Worm (Caenorhabditis elegans) whole organism, L2 larva: ENCODE data around the gene T05H4.15.

Experiments
- C34F6.9 ChIP-seq: fragments of 150-350 bp; optimal IDR thresholded peaks from 2 replicates; lab custom pipeline; 2014; ENCODE audit warnings: missing biosample characterization, missing genetic modification characterization
- F13H6.1 ChIP-seq: sonication (generic microtip); optimal IDR thresholded peaks from 2 replicates; lab custom pipeline; 2016; ENCODE audit warnings: missing genetic modification characterization, missing compliant biosample characterization
- alr-1 ChIP-seq: fragments of 150-350 bp; optimal IDR thresholded peaks from 2 replicates; lab custom pipeline; 2014; ENCODE audit warnings: missing biosample characterization, missing genetic modification characterization
- aly-2 ChIP-seq: fragments of 150-350 bp; optimal IDR thresholded peaks from 2 replicates; lab custom pipeline; 2014; ENCODE audit warnings: missing biosample characterization, missing genetic modification characterization
- ama-1 ChIP-seq: fragments of 150-350 bp; optimal IDR thresholded peaks from 2 replicates; lab custom pipeline; 2018; ENCODE audit warnings: inconsistent platforms
- blmp-1 ChIP-seq: sonication (generic microtip); optimal IDR thresholded peaks from 2 replicates; lab custom pipeline; 2017; ENCODE audit warnings: missing genetic modification characterization, mild to moderate bottlenecking, missing compliant biosample characterization, antibody characterized with exemption, moderate library complexity; ENCODE audit not compliant: insufficient read depth
- crh-2 ChIP-seq: sonication (generic microtip); optimal IDR thresholded peaks from 2 replicates; lab custom pipeline; 2017; ENCODE audit warnings: missing biosample characterization, missing genetic modification characterization
- dmd-4 ChIP-seq: sonication (generic microtip); optimal IDR thresholded peaks from 2 replicates; lab custom pipeline; 2017; ENCODE audit warnings: missing biosample characterization, missing genetic modification characterization
- egl-27 ChIP-seq: sonication (generic microtip); optimal IDR thresholded peaks from 3 replicates; lab custom pipeline; 2017; ENCODE audit warnings: missing biosample characterization, missing genetic modification reagents, missing genetic modification characterization
- elt-1 ChIP-seq: fragments of 150-350 bp; optimal IDR thresholded peaks from 2 replicates; lab custom pipeline; 2014; ENCODE audit warnings: missing biosample characterization, missing genetic modification characterization
- elt-3 ChIP-seq: sonication (generic microtip); optimal IDR thresholded peaks from 2 replicates; lab custom pipeline; 2017; ENCODE audit warnings: missing biosample characterization, missing genetic modification characterization
- fos-1 ChIP-seq: fragments of 150-350 bp; optimal IDR thresholded peaks from 2 replicates; lab custom pipeline; 2014; ENCODE audit warnings: missing biosample characterization, missing genetic modification characterization
- gmeb-1 ChIP-seq: fragments of 150-350 bp; optimal IDR thresholded peaks from 2 replicates; lab custom pipeline; 2014; ENCODE audit warnings: missing biosample characterization, missing genetic modification characterization
- lin-11 ChIP-seq: fragments of 150-350 bp; sonication (generic microtip); optimal IDR thresholded peaks from 2 replicates; lab custom pipeline; 2014; ENCODE audit warnings: missing biosample characterization, missing genetic modification characterization, inconsistent platforms, mixed read lengths
- lin-13 ChIP-seq: fragments of 150-350 bp; optimal IDR thresholded peaks from 2 replicates; lab custom pipeline; 2014; ENCODE audit warnings: missing biosample characterization, missing genetic modification reagents, missing genetic modification characterization
- lsy-2 ChIP-seq, 2 experiments: fragments of 150-350 bp in 1 of 2; sonication (generic microtip) in 1 of 2; optimal IDR thresholded peaks; 2 replicates each; lab custom pipeline; 2014 to 2017; ENCODE audit warnings: missing biosample characterization in 2 of 2, missing genetic modification characterization in 2 of 2
- mab-5 ChIP-seq: fragments of 150-350 bp; optimal IDR thresholded peaks from 2 replicates; lab custom pipeline; 2014; ENCODE audit warnings: missing biosample characterization, missing genetic modification characterization
- mbf-1 ChIP-seq: sonication (generic microtip); optimal IDR thresholded peaks from 2 replicates; lab custom pipeline; 2017; ENCODE audit warnings: missing biosample characterization, missing genetic modification characterization
- mdl-1 ChIP-seq, 2 experiments: fragments of 150-350 bp in 1 of 2; sonication (generic microtip) in 1 of 2; optimal IDR thresholded peaks; 2 replicates each; lab custom pipeline; 2017; ENCODE audit warnings: missing biosample characterization in 2 of 2, missing genetic modification characterization in 2 of 2
- nhr-10 ChIP-seq: sonication (generic microtip); optimal IDR thresholded peaks from 2 replicates; lab custom pipeline; 2017; ENCODE audit warnings: missing biosample characterization, missing genetic modification characterization
- nhr-12 ChIP-seq: fragments of 150-350 bp; optimal IDR thresholded peaks from 2 replicates; lab custom pipeline; 2014; ENCODE audit warnings: missing biosample characterization, missing genetic modification characterization
- nhr-129 ChIP-seq: fragments of 150-350 bp; optimal IDR thresholded peaks from 2 replicates; lab custom pipeline; 2014; ENCODE audit warnings: missing biosample characterization, missing genetic modification characterization
- nhr-21 ChIP-seq: fragments of 150-350 bp; optimal IDR thresholded peaks from 2 replicates; lab custom pipeline; 2014; ENCODE audit warnings: missing biosample characterization, missing genetic modification characterization
- nhr-237 ChIP-seq: fragments of 150-350 bp; optimal IDR thresholded peaks from 2 replicates; lab custom pipeline; 2014; ENCODE audit warnings: missing biosample characterization, missing genetic modification characterization
- nhr-6 ChIP-seq: fragments of 150-350 bp; optimal IDR thresholded peaks from 2 replicates; lab custom pipeline; 2014; ENCODE audit warnings: missing biosample characterization, missing genetic modification characterization
- nhr-77 ChIP-seq: fragments of 150-350 bp; optimal IDR thresholded peaks from 2 replicates; lab custom pipeline; 2014; ENCODE audit warnings: missing biosample characterization, missing genetic modification characterization
- peb-1 ChIP-seq: fragments of 150-350 bp; optimal IDR thresholded peaks from 2 replicates; lab custom pipeline; 2014; ENCODE audit warnings: missing biosample characterization, missing genetic modification characterization
- skn-1 ChIP-seq: sonication (generic microtip); optimal IDR thresholded peaks from 2 replicates; lab custom pipeline; 2017; ENCODE audit warnings: missing biosample characterization, missing genetic modification characterization
- sma-3 ChIP-seq: sonication (generic microtip); optimal IDR thresholded peaks from 2 replicates; lab custom pipeline; 2016; ENCODE audit warnings: missing genetic modification reagents, missing genetic modification characterization, missing compliant biosample characterization
- sma-9 ChIP-seq, 2 experiments: fragments of 150-350 bp in 1 of 2; sonication (generic microtip) in 1 of 2; optimal IDR thresholded peaks; 2 replicates each; lab custom pipeline; 2014 to 2016; ENCODE audit warnings: missing genetic modification characterization in 2 of 2, mild to moderate bottlenecking in 1 of 2, missing biosample characterization in 1 of 2, missing compliant biosample characterization in 1 of 2, missing genetic modification reagents in 1 of 2, moderate library complexity in 1 of 2
- unc-39 ChIP-seq: fragments of 150-350 bp; optimal IDR thresholded peaks from 2 replicates; lab custom pipeline; 2014; ENCODE audit warnings: missing biosample characterization, missing genetic modification characterization
- unc-55 ChIP-seq: fragments of 150-350 bp; sonication (generic microtip); optimal IDR thresholded peaks from 3 replicates; lab custom pipeline; 2014; ENCODE audit warnings: missing biosample characterization, missing genetic modification reagents, missing genetic modification characterization
- unc-62 ChIP-seq: fragments of 150-350 bp; optimal IDR thresholded peaks from 2 replicates; lab custom pipeline; 2014; ENCODE audit warnings: missing biosample characterization, missing genetic modification reagents, missing genetic modification characterization
- ztf-1 ChIP-seq: fragments of 200-800 bp; sonication (Bioruptor generic); conservative IDR thresholded peaks from 2 replicates; pipeline ENCODE4 v1.3.6; 2022; ENCODE audit warnings: missing genetic modification characterization, missing compliant biosample characterization
- ztf-4 ChIP-seq: fragments of 150-350 bp; optimal IDR thresholded peaks from 2 replicates; lab custom pipeline; 2014; ENCODE audit warnings: missing biosample characterization, missing genetic modification characterization

Gene T05H4.15

ce11 chrV:6441613-6442012, at the start of gene T05H4.15:
Gene T05H4.15, minus strand, starts transcription at chrV:6441713.
- no peak for TF ChIP-seq nhr-6 (tag; lab: Kevin White, UChicago)
- no peak for TF ChIP-seq unc-62 (GFP tag; lab: Kevin White, UChicago)
- TF ChIP-seq sma-9 (GFP tag; optimal IDR thresholded peaks at IDR 0.05; lab: Kevin White, UChicago), result no peak
- no peak for TF ChIP-seq sma-9 (tag; optimal IDR thresholded peaks at IDR 0.05; lab: Kevin White, UChicago)
- no peak for TF ChIP-seq nhr-21
- no peak for TF ChIP-seq skn-1 (tag; lab: Kevin White, UChicago)
- no peak for TF ChIP-seq nhr-10 (tag; lab: Kevin White, UChicago)
- no peak for TF ChIP-seq crh-2 (tag; lab: Kevin White, UChicago)
- no peak for TF ChIP-seq aly-2 (tag; lab: Kevin White, UChicago)
- TF ChIP-seq C34F6.9 (tag; lab: Kevin White, UChicago), result no peak
- TF ChIP-seq unc-55 (GFP tag; lab: Kevin White, UChicago), result no peak
- no peak for TF ChIP-seq blmp-1 (tag; lab: Kevin White, UChicago)
- no peak for TF ChIP-seq elt-1 (tag; lab: Kevin White, UChicago)
- no peak for TF ChIP-seq peb-1 (tag; lab: Kevin White, UChicago)
- TF ChIP-seq unc-39 (tag; lab: Kevin White, UChicago), result no peak
- TF ChIP-seq sma-3 (GFP tag; lab: Kevin White, UChicago), result no peak
- no peak for TF ChIP-seq lin-13 (GFP tag; lab: Kevin White, UChicago)
- no peak for TF ChIP-seq nhr-237 (tag; lab: Kevin White, UChicago)
- no peak for TF ChIP-seq lin-11 (tag; lab: Kevin White, UChicago)
- no peak for TF ChIP-seq lsy-2 (tag; optimal IDR thresholded peaks at IDR 0.05; lab: Kevin White, UChicago)
- TF ChIP-seq ztf-4 (tag; lab: Kevin White, UChicago), result no peak

ce11 chrV:6488849-6489248, 47.3 kb upstream of the T05H4.15 start, which contains the start of gene lec-10:
Gene lec-10, minus strand, starts transcription at chrV:6489120.
- peak; percentile 33 for TF ChIP-seq gmeb-1
- peak; percentile 1 for TF ChIP-seq F13H6.1 (tag; lab: Kevin White, UChicago)
- peak; percentile 55 for TF ChIP-seq crh-2 (tag; lab: Kevin White, UChicago)
- TF ChIP-seq sma-9 (GFP tag; optimal IDR thresholded peaks at IDR 0.05; lab: Kevin White, UChicago), result peak; percentile 66
- no peak for TF ChIP-seq sma-9 (tag; optimal IDR thresholded peaks at IDR 0.05; lab: Kevin White, UChicago)
- peak; percentile 87 for TF ChIP-seq fos-1 (tag; lab: Kevin White, UChicago)
- TF ChIP-seq blmp-1 (tag; lab: Kevin White, UChicago), result no peak
- TF ChIP-seq, all 48 proteins: peak for 5

- TF ChIP-seq ama-1 (lab: Kevin White, UChicago) (peak; percentile 33), crh-2 (tag; lab: Kevin White, UChicago) (peak; percentile 67), mab-5 (tag; lab: Kevin White, UChicago) (no peak), nhr-12 (tag; lab: Kevin White, UChicago) (no peak), nhr-77 (no peak), lin-13 (GFP tag; lab: Kevin White, UChicago) (peak; percentile 44), nhr-129 (tag; lab: Kevin White, UChicago) (no peak), mdl-1 (tag; optimal IDR thresholded peaks at IDR 0.05; lab: Kevin White, UChicago) (no peak), dmd-4 (no peak), lin-11 (tag; lab: Kevin White, UChicago) (no peak), mbf-1 (no peak), gmeb-1 (peak; percentile 41)
Observed at ce11 chrV:6487878-6488277, 46.4 kb upstream of the T05H4.15 start.

- TF ChIP-seq egl-27 (tag; lab: Kevin White, UChicago) (no peak), nhr-77 (no peak), aly-2 (tag; lab: Kevin White, UChicago) (no peak), elt-3 (tag; lab: Kevin White, UChicago) (no peak)
Observed at ce11 chrV:6485109-6485508, 43.6 kb upstream of the T05H4.15 start.

ce11 chrV:6476026-6476425, 34.5 kb upstream of the T05H4.15 start:
- TF ChIP-seq alr-1 (tag; lab: Kevin White, UChicago) (no peak), dmd-4 (no peak), ztf-1 (GFP tag; lab: Robert Waterston, UW) (no peak), fos-1 (tag; lab: Kevin White, UChicago) (peak; percentile 89)
- TF ChIP-seq, all 48 proteins: peak for 1
